Worm (Caenorhabditis elegans) whole organism, early embryonic: ENCODE measurements around the gene sql-1.

Experiments
- B0310.2 ChIP-seq: sonication (generic microtip); optimal IDR thresholded peaks from 2 replicates; lab custom pipeline; 2016; ENCODE audit warnings: mild to moderate bottlenecking, missing genetic modification characterization, missing compliant biosample characterization
- F13C5.2 ChIP-seq: sonication (generic microtip); optimal IDR thresholded peaks from 2 replicates; lab custom pipeline; 2017; ENCODE audit warnings: mild to moderate bottlenecking, missing genetic modification characterization, inconsistent platforms, missing compliant biosample characterization
- aly-1 ChIP-seq: sonication (generic microtip); optimal IDR thresholded peaks from 2 replicates; lab custom pipeline; 2016; ENCODE audit warnings: missing genetic modification characterization, missing compliant biosample characterization
- ama-1 ChIP-seq: fragments of 150-350 bp; optimal IDR thresholded peaks from 2 replicates; lab custom pipeline; 2014
- ceh-13 ChIP-seq: fragments of 200-800 bp; sonication (Bioruptor generic); optimal IDR thresholded peaks from 2 replicates; lab custom pipeline; 2018; ENCODE audit warnings: mild to moderate bottlenecking, missing genetic modification characterization, missing compliant biosample characterization
- ceh-36 ChIP-seq: sonication (generic microtip); optimal IDR thresholded peaks from 2 replicates; lab custom pipeline; 2016; ENCODE audit warnings: missing genetic modification characterization, inconsistent platforms, missing compliant biosample characterization
- ets-7 ChIP-seq: sonication (generic microtip); optimal IDR thresholded peaks from 2 replicates; lab custom pipeline; 2016; ENCODE audit warnings: missing genotype, missing genetic modification characterization, missing compliant biosample characterization
- flt-1 ChIP-seq: fragments of 200-800 bp; sonication (Bioruptor generic); IDR thresholded peaks from 2 replicates; pipeline ENCODE4 v1.3.6; 2022; ENCODE audit warnings: missing genetic modification characterization, missing compliant biosample characterization
- hmbx-1 ChIP-seq: sonication (generic microtip); optimal IDR thresholded peaks from 2 replicates; lab custom pipeline; 2016; ENCODE audit warnings: mild to moderate bottlenecking, missing genetic modification characterization, missing compliant biosample characterization
- hmg-4 ChIP-seq: fragments of 200-800 bp; sonication (Bioruptor generic); optimal IDR thresholded peaks from 2 replicates; lab custom pipeline; 2018; ENCODE audit warnings: mild to moderate bottlenecking, missing genetic modification characterization, missing compliant biosample characterization
- hnd-1 ChIP-seq: sonication (generic microtip); optimal IDR thresholded peaks from 2 replicates; lab custom pipeline; 2016; ENCODE audit warnings: missing genetic modification characterization, missing compliant biosample characterization
- pes-1 ChIP-seq: fragments of 200-800 bp; sonication (Bioruptor generic); IDR thresholded peaks from 2 replicates; pipeline ENCODE4 v1.3.6; 2022; ENCODE audit warnings: missing genetic modification reagents, missing genetic modification characterization, missing compliant biosample characterization
- scrt-1 ChIP-seq: fragments of 200-800 bp; sonication (Bioruptor generic); IDR thresholded peaks from 2 replicates; pipeline ENCODE4 v1.3.6; 2022; ENCODE audit warnings: missing genetic modification characterization, missing compliant biosample characterization
- sea-1 ChIP-seq: fragments of 200-800 bp; sonication (Bioruptor generic); conservative IDR thresholded peaks from 2 replicates; pipeline ENCODE4 v1.3.6; 2022; ENCODE audit warnings: missing genetic modification characterization, missing compliant biosample characterization
- tbx-11 ChIP-seq: fragments of 200-800 bp; sonication (Bioruptor generic); IDR thresholded peaks from 2 replicates; pipeline ENCODE4 v1.3.6; 2022; ENCODE audit warnings: missing genetic modification characterization, missing compliant biosample characterization
- tbx-37 ChIP-seq: fragments of 200-800 bp; sonication (Bioruptor generic); conservative IDR thresholded peaks from 2 replicates; pipeline ENCODE4 v1.3.6; 2022; ENCODE audit warnings: missing genetic modification reagents, missing genetic modification characterization, missing compliant biosample characterization
- tra-4 ChIP-seq: sonication (generic microtip); optimal IDR thresholded peaks from 2 replicates; lab custom pipeline; 2017; ENCODE audit warnings: missing genetic modification characterization, missing compliant biosample characterization

Gene sql-1

DNA sequence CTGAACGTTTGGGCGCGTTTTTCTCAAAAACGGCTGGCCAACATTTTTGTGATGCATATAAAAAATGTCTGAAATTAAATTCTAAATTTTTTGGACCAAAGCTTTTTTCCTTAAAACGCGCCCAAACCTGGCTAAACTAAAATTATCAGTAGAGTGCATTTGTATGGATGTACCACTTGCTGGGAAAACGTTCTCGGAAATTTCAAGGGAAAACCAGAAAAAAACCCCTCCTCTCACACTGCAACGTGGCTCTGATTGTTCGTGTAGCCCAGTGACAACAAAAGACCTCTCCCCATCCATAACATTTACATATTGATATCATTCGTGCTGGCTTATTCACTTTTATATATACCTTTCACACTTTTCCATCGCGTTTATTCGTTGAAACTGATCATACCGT is 30.5 kb upstream of the sql-1 start, which contains the start of gene Y49E10.29:
Gene Y49E10.29 (plus strand): TSS at position 301 of the 400 bp plus-strand sequence.
- no peak for TF ChIP-seq aly-1 (tag; lab: Kevin White, UChicago)
- TF ChIP-seq pes-1 (GFP tag; lab: Robert Waterston, UW), result no peak
- no peak for TF ChIP-seq ama-1 (lab: Kevin White, UChicago)
- no peak for TF ChIP-seq tbx-37
- no peak for TF ChIP-seq flt-1 (GFP tag; lab: Robert Waterston, UW)
- no peak for TF ChIP-seq F13C5.2 (tag; lab: Kevin White, UChicago)

DNA sequence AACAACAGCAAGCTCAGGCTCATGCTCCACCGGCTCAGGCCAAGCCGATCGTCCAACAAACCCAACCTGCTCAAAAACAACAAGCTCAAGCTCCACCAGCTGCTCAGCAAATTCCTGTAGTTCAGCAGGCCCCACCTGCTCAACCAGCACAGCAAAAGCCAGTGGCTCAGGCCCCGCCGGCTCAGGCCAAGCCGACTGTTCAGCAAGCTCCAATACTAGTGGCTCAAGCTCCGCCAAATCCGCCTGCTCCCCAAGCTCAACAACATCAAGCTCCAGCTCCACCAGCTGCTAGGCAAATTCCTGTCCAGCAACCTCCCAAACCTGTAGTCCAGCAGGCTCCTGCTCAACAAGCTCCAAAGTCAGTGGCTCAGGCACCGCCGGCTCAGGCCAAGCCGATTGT is 29.6 kb upstream of the sql-1 start:
- TF ChIP-seq hnd-1 (tag; lab: Kevin White, UChicago) (no peak), hmbx-1 (tag; lab: Kevin White, UChicago) (no peak), tbx-37 (no peak), ets-7 (tag; lab: Kevin White, UChicago) (no peak), ama-1 (lab: Kevin White, UChicago) (no peak), scrt-1 (no peak), tra-4 (no peak), ceh-13 (GFP tag; lab: Kevin White, UChicago) (no peak), aly-1 (tag; lab: Kevin White, UChicago) (no peak), sea-1 (GFP tag; lab: Robert Waterston, UW) (no peak), flt-1 (GFP tag; lab: Robert Waterston, UW) (no peak), pes-1 (GFP tag; lab: Robert Waterston, UW) (no peak), ceh-36 (tag; lab: Kevin White, UChicago) (no peak), tbx-11 (GFP tag; lab: Robert Waterston, UW) (no peak), hmg-4 (no peak)

DNA sequence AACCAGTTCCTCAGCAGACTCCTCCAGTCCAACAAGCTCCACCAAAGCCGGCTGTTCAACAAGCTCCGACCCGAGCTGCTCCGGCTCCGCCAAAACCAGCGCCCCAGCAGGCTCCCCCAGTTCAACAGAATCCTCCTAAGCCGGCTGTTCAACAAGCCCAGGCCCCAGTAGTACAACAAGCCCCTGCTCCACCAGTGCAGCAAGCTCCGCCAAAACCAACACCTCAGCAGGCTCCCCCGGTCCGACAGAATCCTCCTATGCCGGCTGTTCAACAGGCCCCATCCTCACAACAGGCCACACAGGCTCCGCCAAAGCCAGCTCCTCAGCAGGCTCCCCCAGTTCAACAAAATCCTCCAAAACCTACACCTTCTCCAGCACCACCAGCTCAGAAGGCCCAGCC is 28.8 kb upstream of the sql-1 start:
- TF ChIP-seq sea-1 (GFP tag; lab: Robert Waterston, UW) (no peak), B0310.2 (no peak), ama-1 (lab: Kevin White, UChicago) (no peak), tbx-37 (no peak), scrt-1 (no peak), ceh-36 (tag; lab: Kevin White, UChicago) (no peak), aly-1 (tag; lab: Kevin White, UChicago) (peak; percentile 15)

DNA sequence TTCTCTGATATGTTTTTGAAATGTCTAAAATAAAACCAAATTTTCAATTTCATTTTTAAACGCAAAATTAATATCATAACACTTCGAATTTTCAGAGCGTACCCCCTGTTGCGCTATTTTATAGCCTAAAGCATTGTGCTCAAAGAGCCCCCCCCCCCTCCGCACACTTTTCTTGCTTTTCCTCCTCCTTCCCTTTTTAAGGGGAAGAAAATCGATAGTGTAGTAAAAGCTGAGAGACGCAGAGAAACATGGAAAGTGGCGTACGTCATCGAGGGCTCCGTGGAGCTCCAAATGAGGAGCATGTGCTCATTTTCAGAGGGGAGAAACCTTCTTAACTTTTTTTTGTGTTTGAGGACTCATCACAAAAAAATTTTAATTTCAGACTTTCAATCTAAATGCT is 26.9 kb upstream of the sql-1 start, which contains the start of gene cccp-1:
Gene cccp-1 (plus strand): TSS at position 377 of the 400 bp plus-strand sequence.
- TF ChIP-seq hmbx-1 (tag; lab: Kevin White, UChicago), result no peak
- TF ChIP-seq sea-1 (GFP tag; lab: Robert Waterston, UW), result no peak
- TF ChIP-seq tbx-37, result no peak
- TF ChIP-seq aly-1 (tag; lab: Kevin White, UChicago), result no peak
- no peak for TF ChIP-seq tbx-11 (GFP tag; lab: Robert Waterston, UW)
- TF ChIP-seq pes-1 (GFP tag; lab: Robert Waterston, UW), result no peak
- TF ChIP-seq ceh-36 (tag; lab: Kevin White, UChicago), result no peak
- no peak for TF ChIP-seq hnd-1 (tag; lab: Kevin White, UChicago)
- no peak for TF ChIP-seq B0310.2
- no peak for TF ChIP-seq tra-4
- no peak for TF ChIP-seq F13C5.2 (tag; lab: Kevin White, UChicago)
- no peak for TF ChIP-seq ceh-13 (GFP tag; lab: Kevin White, UChicago)
- TF ChIP-seq hmg-4, result no peak
- no peak for TF ChIP-seq scrt-1
- no peak for TF ChIP-seq flt-1 (GFP tag; lab: Robert Waterston, UW)
- TF ChIP-seq ets-7 (tag; lab: Kevin White, UChicago), result no peak
- TF ChIP-seq ama-1 (lab: Kevin White, UChicago), result no peak

DNA sequence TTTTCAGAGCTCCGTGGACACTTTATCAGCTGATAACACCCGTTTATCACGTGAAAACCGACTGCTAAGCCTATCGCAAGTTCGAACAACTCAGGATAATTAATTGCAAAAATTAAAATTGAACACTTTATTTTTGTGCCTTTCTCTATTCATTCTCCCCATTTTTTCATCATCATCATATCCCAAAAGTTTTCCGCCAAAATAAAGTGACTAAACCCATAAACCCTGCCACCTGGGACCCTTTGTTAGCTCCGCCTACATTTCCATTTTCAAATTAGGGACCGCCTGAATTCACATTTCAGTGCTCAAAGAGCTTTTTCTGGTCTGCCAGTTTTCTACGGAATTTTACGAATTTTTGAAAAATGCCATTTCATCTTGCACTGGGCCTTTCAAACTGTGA is 14.9 kb upstream of the sql-1 start, which contains the start of gene arrd-16:
Gene arrd-16 (plus strand): TSS at position 301 of the 400 bp plus-strand sequence.
- TF ChIP-seq ceh-36 (tag; lab: Kevin White, UChicago) (no peak), ets-7 (tag; lab: Kevin White, UChicago) (no peak), tra-4 (no peak), ceh-13 (GFP tag; lab: Kevin White, UChicago) (no peak), hmbx-1 (tag; lab: Kevin White, UChicago) (no peak), flt-1 (GFP tag; lab: Robert Waterston, UW) (no peak), ama-1 (lab: Kevin White, UChicago) (no peak), aly-1 (tag; lab: Kevin White, UChicago) (no peak), pes-1 (GFP tag; lab: Robert Waterston, UW) (no peak), tbx-11 (GFP tag; lab: Robert Waterston, UW) (no peak)

DNA sequence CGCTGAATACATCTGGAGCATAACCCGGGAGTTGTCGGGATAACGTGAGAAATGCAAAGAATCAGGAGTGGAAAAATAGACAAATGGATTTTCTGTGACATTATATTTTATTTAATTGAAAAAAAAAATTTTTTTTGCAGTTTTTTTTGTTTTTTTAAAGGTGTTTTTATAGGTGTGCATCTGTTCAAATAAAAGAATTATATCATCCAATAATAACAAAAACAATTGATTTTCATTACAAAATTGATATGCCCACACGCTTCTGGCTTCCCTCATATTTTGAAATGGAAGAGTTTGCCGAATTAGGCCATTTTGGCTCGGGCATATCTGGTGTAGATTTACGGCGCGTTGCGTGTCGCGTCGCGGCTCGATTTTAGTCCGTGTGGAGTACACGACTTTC is 7.4 kb upstream of the sql-1 start, which contains the start of gene Y49E10.25:
Gene Y49E10.25 (minus strand): TSS at position 101 of the 400 bp plus-strand sequence.
- TF ChIP-seq ets-7 (tag; lab: Kevin White, UChicago) (no peak), ama-1 (lab: Kevin White, UChicago) (no peak), hmg-4 (no peak), F13C5.2 (tag; lab: Kevin White, UChicago) (no peak), tbx-37 (no peak), scrt-1 (no peak), hnd-1 (tag; lab: Kevin White, UChicago) (no peak), ceh-13 (GFP tag; lab: Kevin White, UChicago) (no peak)

DNA sequence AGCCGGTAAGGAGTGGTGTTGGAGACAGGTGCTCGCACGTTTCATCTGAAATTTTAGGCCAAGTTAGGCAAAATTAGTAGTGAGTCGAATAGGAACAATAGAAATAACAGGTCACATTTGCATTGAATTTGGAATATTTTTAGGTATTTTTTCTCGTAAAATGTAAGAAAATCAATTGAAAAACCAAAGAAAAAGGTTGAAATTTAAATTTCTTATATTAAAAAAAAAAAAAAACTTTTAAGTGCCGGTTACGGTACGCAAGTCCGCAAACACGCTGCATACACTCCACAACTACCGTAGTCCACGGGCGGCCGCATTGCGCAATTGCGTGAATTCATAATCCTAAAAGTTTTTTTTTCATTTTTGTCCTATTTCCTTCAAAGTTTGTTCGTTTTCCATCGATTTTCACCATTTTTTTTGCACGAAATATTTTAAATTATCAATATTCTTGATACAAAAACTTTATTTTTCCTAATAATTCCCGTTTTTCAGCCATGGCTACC is 3.7 kb upstream of the sql-1 start, which contains the start of the genes Y111B2A.1 and Y111B2A.2:
Gene Y111B2A.1 (minus strand): TSS at position 51 of the 503 bp plus-strand sequence.
Gene Y111B2A.2 (plus strand): TSS at position 493 of the 503 bp plus-strand sequence.
- TF ChIP-seq hmbx-1 (tag; lab: Kevin White, UChicago) (no peak), ceh-36 (tag; lab: Kevin White, UChicago) (no peak), aly-1 (tag; lab: Kevin White, UChicago) (no peak), tbx-11 (GFP tag; lab: Robert Waterston, UW) (no peak), tra-4 (no peak), hmg-4 (no peak), pes-1 (GFP tag; lab: Robert Waterston, UW) (no peak), hnd-1 (tag; lab: Kevin White, UChicago) (no peak), tbx-37 (no peak), B0310.2 (no peak), ceh-13 (GFP tag; lab: Kevin White, UChicago) (no peak), flt-1 (GFP tag; lab: Robert Waterston, UW) (no peak)
